Worm (Caenorhabditis elegans) whole organism, L3 larva: ENCODE results near the gene eif-3.L.
"Not testable (repeated sequence)": the region's sequence is repeated elsewhere in the genome, so short reads cannot be mapped to it uniquely, and the experiment has no call there.

ENCODE experiments used
- R02D3.7 ChIP-seq: fragments of 150-350 bp; optimal IDR thresholded peaks from 2 replicates; lab custom pipeline; 2014; ENCODE audit warnings: missing biosample characterization, missing genetic modification characterization
- ZK546.5 ChIP-seq: sonication (generic microtip); optimal IDR thresholded peaks from 2 replicates; lab custom pipeline; 2017; ENCODE audit warnings: missing biosample characterization, missing genetic modification characterization
- aly-2 ChIP-seq: fragments of 150-350 bp; optimal IDR thresholded peaks from 2 replicates; lab custom pipeline; 2014; ENCODE audit warnings: missing biosample characterization, missing genetic modification characterization
- ama-1 ChIP-seq: fragments of 150-350 bp; optimal IDR thresholded peaks from 2 replicates; lab custom pipeline; 2018
- ceh-16 ChIP-seq: sonication (generic microtip); optimal IDR thresholded peaks from 2 replicates; lab custom pipeline; 2017; ENCODE audit warnings: missing biosample characterization, missing genetic modification characterization
- ceh-28 ChIP-seq: fragments of 150-350 bp; optimal IDR thresholded peaks from 2 replicates; lab custom pipeline; 2014; ENCODE audit warnings: missing biosample characterization, missing genetic modification reagents, missing genetic modification characterization
- ceh-82 ChIP-seq: fragments of 150-350 bp; optimal IDR thresholded peaks from 2 replicates; lab custom pipeline; 2014; ENCODE audit warnings: missing biosample characterization, missing genetic modification characterization
- elt-1 ChIP-seq: fragments of 150-350 bp; optimal IDR thresholded peaks from 2 replicates; lab custom pipeline; 2014; ENCODE audit warnings: missing biosample characterization, missing genetic modification characterization
- elt-2 ChIP-seq: sonication (generic microtip); optimal IDR thresholded peaks from 2 replicates; lab custom pipeline; 2016; ENCODE audit warnings: missing genetic modification reagents, mild to moderate bottlenecking, missing genetic modification characterization, missing compliant biosample characterization
- elt-3 ChIP-seq, 3 experiments: fragments of 150-350 bp in 1 of 3; sonication (generic microtip) in 2 of 3; optimal IDR thresholded peaks; 2 replicates in 2 of 3; 4 replicates in 1 of 3; lab custom pipeline; 2014 to 2017; ENCODE audit warnings: missing biosample characterization in 3 of 3, missing genetic modification characterization in 3 of 3
- eor-1 ChIP-seq, 2 experiments: fragments of 150-350 bp; optimal IDR thresholded peaks; 2 replicates each; lab custom pipeline; 2014 to 2018; ENCODE audit warnings: missing biosample characterization in 2 of 2, missing genetic modification characterization in 2 of 2
- fkh-10 ChIP-seq: sonication (generic microtip); optimal IDR thresholded peaks from 2 replicates; lab custom pipeline; 2017; ENCODE audit warnings: missing biosample characterization, missing genetic modification reagents, missing genetic modification characterization
- fkh-2 ChIP-seq: fragments of 150-350 bp; optimal IDR thresholded peaks from 2 replicates; lab custom pipeline; 2014; ENCODE audit warnings: missing biosample characterization, missing genetic modification reagents, missing genetic modification characterization
- hmg-11 ChIP-seq: sonication (generic microtip); optimal IDR thresholded peaks from 2 replicates; lab custom pipeline; 2016; ENCODE audit warnings: missing genetic modification characterization, missing compliant biosample characterization
- jun-1 ChIP-seq: fragments of 150-350 bp; optimal IDR thresholded peaks from 2 replicates; lab custom pipeline; 2014; ENCODE audit warnings: missing biosample characterization, missing genetic modification reagents, missing genetic modification characterization
- lsy-12 ChIP-seq: sonication (generic microtip); optimal IDR thresholded peaks from 2 replicates; lab custom pipeline; 2016; ENCODE audit warnings: mild to moderate bottlenecking, missing genetic modification characterization, missing compliant biosample characterization
- mdl-1 ChIP-seq: fragments of 150-350 bp; optimal IDR thresholded peaks from 2 replicates; lab custom pipeline; 2014; ENCODE audit warnings: missing biosample characterization, missing genetic modification characterization
- mml-1 ChIP-seq: fragments of 150-350 bp; sonication (generic microtip); optimal IDR thresholded peaks from 3 replicates; lab custom pipeline; 2014; ENCODE audit warnings: missing biosample characterization, missing genetic modification characterization
- nfya-1 ChIP-seq: sonication (generic microtip); optimal IDR thresholded peaks from 2 replicates; lab custom pipeline; 2017; ENCODE audit warnings: missing genetic modification characterization, mild to moderate bottlenecking, missing compliant biosample characterization, antibody characterized with exemption, moderate library complexity; ENCODE audit not compliant: insufficient read depth
- nhr-23 ChIP-seq: fragments of 150-350 bp; optimal IDR thresholded peaks from 2 replicates; lab custom pipeline; 2014; ENCODE audit warnings: missing biosample characterization, missing genetic modification reagents, missing genetic modification characterization
- nhr-43 ChIP-seq: sonication (generic microtip); optimal IDR thresholded peaks from 2 replicates; lab custom pipeline; 2016; ENCODE audit warnings: mild to moderate bottlenecking, missing genetic modification characterization, missing compliant biosample characterization; ENCODE audit not compliant: poor library complexity, severe bottlenecking
- nhr-76 ChIP-seq: fragments of 150-350 bp; sonication (generic microtip); optimal IDR thresholded peaks from 5 replicates; lab custom pipeline; 2014; ENCODE audit warnings: missing biosample characterization, missing genetic modification characterization
- nhr-77 ChIP-seq: fragments of 150-350 bp; optimal IDR thresholded peaks from 2 replicates; lab custom pipeline; 2014; ENCODE audit warnings: missing biosample characterization, missing genetic modification characterization
- pha-4 ChIP-seq: fragments of 150-350 bp; optimal IDR thresholded peaks from 2 replicates; lab custom pipeline; 2014; ENCODE audit warnings: missing biosample characterization, missing genetic modification reagents, missing genetic modification characterization
- pqm-1 ChIP-seq: fragments of 150-350 bp; optimal IDR thresholded peaks from 2 replicates; lab custom pipeline; 2017; ENCODE audit warnings: missing biosample characterization, missing genetic modification characterization, inconsistent platforms
- sea-2 ChIP-seq: fragments of 150-350 bp; sonication (generic microtip); optimal IDR thresholded peaks from 4 replicates; lab custom pipeline; 2014; ENCODE audit warnings: missing biosample characterization, missing genetic modification reagents, missing genetic modification characterization
- snpc-4 ChIP-seq: fragments of 150-350 bp; optimal IDR thresholded peaks from 2 replicates; lab custom pipeline; 2014; ENCODE audit warnings: missing biosample characterization, missing genetic modification characterization
- unc-39 ChIP-seq: sonication (generic microtip); optimal IDR thresholded peaks from 4 replicates; lab custom pipeline; 2017; ENCODE audit warnings: missing biosample characterization, missing genetic modification characterization

The eif-3.L gene

DNA sequence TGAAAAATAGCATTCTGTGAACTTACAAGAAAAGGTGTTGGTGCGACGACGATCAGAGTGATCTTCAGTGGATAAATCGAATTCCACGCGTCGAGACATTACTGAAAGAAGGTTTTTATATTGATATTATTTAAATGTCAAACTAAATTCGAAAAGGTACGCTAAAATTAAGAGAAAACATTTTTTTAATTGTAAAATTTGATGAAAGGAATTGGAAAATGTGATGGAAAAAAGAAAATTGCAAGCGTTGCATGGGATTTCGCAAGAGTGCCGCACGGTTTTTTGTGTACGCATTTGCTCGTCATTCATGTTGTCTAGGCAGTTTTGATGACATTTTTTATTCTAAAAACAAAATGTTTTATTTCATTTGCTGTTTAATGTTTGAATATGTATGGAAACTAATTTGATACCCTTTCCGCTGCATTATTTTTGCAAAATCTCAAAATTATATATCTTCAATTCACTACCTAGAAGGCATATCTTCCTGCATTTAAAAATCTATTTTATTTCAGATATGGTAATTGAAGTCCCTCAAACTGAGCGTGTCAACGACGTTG is at the start of gene eif-3.L, which contains the start of gene npl-4.2:
TSS of gene eif-3.L (minus strand) at position 101 of the 557 bp plus-strand sequence.
TSS of gene npl-4.2 (plus strand) at position 507 of the 557 bp plus-strand sequence.
- not testable (repeated sequence) for TF ChIP-seq elt-2 (tag; lab: Kevin White, UChicago); nhr-77 (tag; lab: Kevin White, UChicago); pha-4
- TF ChIP-seq, all 47 proteins: peak for 0; not testable (repeated sequence) for 47

DNA sequence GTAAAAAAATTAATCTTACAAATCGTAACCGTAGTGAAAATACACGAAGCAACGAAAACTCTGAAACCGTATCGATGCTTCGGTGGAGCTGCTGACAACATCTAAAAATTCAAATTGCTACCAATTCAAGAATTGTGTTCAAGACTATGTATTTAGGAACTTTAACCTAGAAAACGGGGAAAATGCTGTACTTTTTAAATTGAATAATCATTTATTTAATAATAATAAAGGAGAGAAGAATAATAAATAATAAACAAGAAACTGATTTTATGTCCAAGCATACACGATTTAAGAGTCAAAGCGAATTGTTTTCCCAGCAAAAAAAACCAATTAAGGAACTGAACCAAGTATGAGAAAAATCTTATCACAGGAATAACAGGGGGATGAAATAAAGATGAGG is 47.3 kb upstream of the eif-3.L start, which contains the start of gene C25H3.17:
TSS of gene C25H3.17 (minus strand) at position 101 of the 400 bp plus-strand sequence.
- TF ChIP-seq elt-2 (tag; lab: Kevin White, UChicago): no peak

ce11 chrII:5668830-5669229 is 46.5 kb upstream of the eif-3.L start, which contains the start of gene C25H3.7:
Gene C25H3.7 (minus strand): TSS chrII:5668930.
- TF ChIP-seq nfya-1: no peak
- TF ChIP-seq mml-1: no peak
- TF ChIP-seq pha-4: no peak
- TF ChIP-seq lsy-12 (tag; lab: Kevin White, UChicago): no peak

ce11 chrII:5667540-5667939 is 45.3 kb upstream of the eif-3.L start:
- TF ChIP-seq fkh-2 (no peak), unc-39 (tag; lab: Kevin White, UChicago) (no peak), fkh-10 (GFP tag; lab: Kevin White, UChicago) (no peak), nhr-76 (tag; lab: Kevin White, UChicago) (no peak), lsy-12 (tag; lab: Kevin White, UChicago) (no peak), nhr-77 (tag; lab: Kevin White, UChicago) (no peak), elt-1 (tag; lab: Kevin White, UChicago) (no peak), hmg-11 (tag; lab: Kevin White, UChicago) (no peak), elt-3 (tag; optimal IDR thresholded peaks at IDR 0.05; lab: Kevin White, UChicago) (no peak), ceh-82 (tag; lab: Kevin White, UChicago) (no peak), jun-1 (no peak), nhr-23 (tag; lab: Kevin White, UChicago) (no peak), aly-2 (tag; lab: Kevin White, UChicago) (no peak), ama-1 (lab: Kevin White, UChicago) (no peak), mml-1 (no peak), sea-2 (GFP tag; lab: Kevin White, UChicago) (no peak), snpc-4 (no peak), eor-1 (tag; optimal IDR thresholded peaks at IDR 0.05; lab: Kevin White, UChicago) (no peak)

ce11 chrII:5665991-5666390 is 43.7 kb upstream of the eif-3.L start, which contains the start of gene C25H3.16:
Gene C25H3.16 (plus strand): TSS chrII:5666291.
- TF ChIP-seq R02D3.7 (tag; lab: Kevin White, UChicago): no peak

ce11 chrII:5665029-5665428 is 42.7 kb upstream of the eif-3.L start, which contains the start of gene C25H3.15:
Gene C25H3.15 (plus strand): TSS chrII:5665329.
- TF ChIP-seq nhr-23 (tag; lab: Kevin White, UChicago) (peak; percentile 15), pqm-1 (tag; lab: Kevin White, UChicago) (no peak), mdl-1 (no peak), ZK546.5 (tag; lab: Kevin White, UChicago) (no peak)

ce11 chrII:5663180-5663791 is 41.0 kb upstream of the eif-3.L start:
- no peak for TF ChIP-seq nhr-43
- peak; percentile 26 for TF ChIP-seq hmg-11 (tag; lab: Kevin White, UChicago)
- TF ChIP-seq ceh-28 (tag; lab: Kevin White, UChicago): no peak
- TF ChIP-seq R02D3.7 (tag; lab: Kevin White, UChicago): no peak
- TF ChIP-seq ceh-16 (tag; lab: Kevin White, UChicago): no peak
- peak; percentile 59 for TF ChIP-seq nfya-1
- no peak for TF ChIP-seq ceh-82 (tag; lab: Kevin White, UChicago)
- TF ChIP-seq, all 47 proteins: peak for 2
